Worm (Caenorhabditis elegans) whole organism, L3 larva: ENCODE results near the gene thoc-5.

ENCODE experiments used
- R02D3.7 ChIP-seq: fragments of 150-350 bp; optimal IDR thresholded peaks from 2 replicates; lab custom pipeline; 2014; ENCODE audit warnings: missing biosample characterization, missing genetic modification characterization
- ZK546.5 ChIP-seq: sonication (generic microtip); optimal IDR thresholded peaks from 2 replicates; lab custom pipeline; 2017; ENCODE audit warnings: missing biosample characterization, missing genetic modification characterization
- aly-2 ChIP-seq: fragments of 150-350 bp; optimal IDR thresholded peaks from 2 replicates; lab custom pipeline; 2014; ENCODE audit warnings: missing biosample characterization, missing genetic modification characterization
- ama-1 ChIP-seq: fragments of 150-350 bp; optimal IDR thresholded peaks from 2 replicates; lab custom pipeline; 2018
- ceh-16 ChIP-seq: sonication (generic microtip); optimal IDR thresholded peaks from 2 replicates; lab custom pipeline; 2017; ENCODE audit warnings: missing biosample characterization, missing genetic modification characterization
- ceh-82 ChIP-seq: fragments of 150-350 bp; optimal IDR thresholded peaks from 2 replicates; lab custom pipeline; 2014; ENCODE audit warnings: missing biosample characterization, missing genetic modification characterization
- ceh-9 ChIP-seq: sonication (generic microtip); optimal IDR thresholded peaks from 2 replicates; lab custom pipeline; 2018; ENCODE audit warnings: missing biosample characterization, missing genetic modification characterization
- daf-12 ChIP-seq: fragments of 150-350 bp; optimal IDR thresholded peaks from 2 replicates; lab custom pipeline; 2014; ENCODE audit warnings: missing biosample characterization, missing genetic modification reagents, missing genetic modification characterization
- egl-27 ChIP-seq: sonication (generic microtip); optimal IDR thresholded peaks from 4 replicates; lab custom pipeline; 2017; ENCODE audit warnings: missing biosample characterization, missing genetic modification reagents, missing genetic modification characterization
- egl-5 ChIP-seq: fragments of 150-350 bp; optimal IDR thresholded peaks from 2 replicates; lab custom pipeline; 2017; ENCODE audit warnings: missing biosample characterization, missing genetic modification reagents, missing genetic modification characterization, inconsistent platforms
- elt-1 ChIP-seq: fragments of 150-350 bp; optimal IDR thresholded peaks from 2 replicates; lab custom pipeline; 2014; ENCODE audit warnings: missing biosample characterization, missing genetic modification characterization
- eor-1 ChIP-seq, 2 experiments: fragments of 150-350 bp; optimal IDR thresholded peaks; 2 replicates each; lab custom pipeline; 2014 to 2018; ENCODE audit warnings: missing biosample characterization in 2 of 2, missing genetic modification characterization in 2 of 2
- fkh-10 ChIP-seq: sonication (generic microtip); optimal IDR thresholded peaks from 2 replicates; lab custom pipeline; 2017; ENCODE audit warnings: missing biosample characterization, missing genetic modification reagents, missing genetic modification characterization
- fkh-2 ChIP-seq: fragments of 150-350 bp; optimal IDR thresholded peaks from 2 replicates; lab custom pipeline; 2014; ENCODE audit warnings: missing biosample characterization, missing genetic modification reagents, missing genetic modification characterization
- fos-1 ChIP-seq: fragments of 150-350 bp; optimal IDR thresholded peaks from 2 replicates; lab custom pipeline; 2014; ENCODE audit warnings: missing biosample characterization, missing genetic modification characterization
- hmg-11 ChIP-seq: sonication (generic microtip); optimal IDR thresholded peaks from 2 replicates; lab custom pipeline; 2016; ENCODE audit warnings: missing genetic modification characterization, missing compliant biosample characterization
- jun-1 ChIP-seq: fragments of 150-350 bp; optimal IDR thresholded peaks from 2 replicates; lab custom pipeline; 2014; ENCODE audit warnings: missing biosample characterization, missing genetic modification reagents, missing genetic modification characterization
- lin-15B ChIP-seq: fragments of 150-350 bp; optimal IDR thresholded peaks from 2 replicates; lab custom pipeline; 2014; ENCODE audit warnings: missing biosample characterization, missing genetic modification characterization
- lsy-12 ChIP-seq: sonication (generic microtip); optimal IDR thresholded peaks from 2 replicates; lab custom pipeline; 2016; ENCODE audit warnings: mild to moderate bottlenecking, missing genetic modification characterization, missing compliant biosample characterization
- mml-1 ChIP-seq: fragments of 150-350 bp; sonication (generic microtip); optimal IDR thresholded peaks from 3 replicates; lab custom pipeline; 2014; ENCODE audit warnings: missing biosample characterization, missing genetic modification characterization
- nfya-1 ChIP-seq: sonication (generic microtip); optimal IDR thresholded peaks from 2 replicates; lab custom pipeline; 2017; ENCODE audit warnings: missing genetic modification characterization, mild to moderate bottlenecking, missing compliant biosample characterization, antibody characterized with exemption, moderate library complexity; ENCODE audit not compliant: insufficient read depth
- nhr-11 ChIP-seq: fragments of 150-350 bp; optimal IDR thresholded peaks from 2 replicates; lab custom pipeline; 2014; ENCODE audit warnings: missing biosample characterization, missing genetic modification characterization
- nhr-12 ChIP-seq: fragments of 150-350 bp; optimal IDR thresholded peaks from 2 replicates; lab custom pipeline; 2014; ENCODE audit warnings: missing biosample characterization, missing genetic modification characterization
- nhr-23 ChIP-seq: fragments of 150-350 bp; optimal IDR thresholded peaks from 2 replicates; lab custom pipeline; 2014; ENCODE audit warnings: missing biosample characterization, missing genetic modification reagents, missing genetic modification characterization
- nhr-237 ChIP-seq: fragments of 150-350 bp; optimal IDR thresholded peaks from 2 replicates; lab custom pipeline; 2014; ENCODE audit warnings: missing biosample characterization, missing genetic modification characterization
- nhr-25 ChIP-seq: sonication (generic microtip); optimal IDR thresholded peaks from 2 replicates; lab custom pipeline; 2017; ENCODE audit warnings: missing biosample characterization, missing genetic modification characterization
- nhr-43 ChIP-seq: sonication (generic microtip); optimal IDR thresholded peaks from 2 replicates; lab custom pipeline; 2016; ENCODE audit warnings: mild to moderate bottlenecking, missing genetic modification characterization, missing compliant biosample characterization; ENCODE audit not compliant: poor library complexity, severe bottlenecking
- nhr-67 ChIP-seq: fragments of 150-350 bp; optimal IDR thresholded peaks from 2 replicates; lab custom pipeline; 2014; ENCODE audit warnings: missing biosample characterization, missing genetic modification characterization
- nhr-76 ChIP-seq: fragments of 150-350 bp; sonication (generic microtip); optimal IDR thresholded peaks from 5 replicates; lab custom pipeline; 2014; ENCODE audit warnings: missing biosample characterization, missing genetic modification characterization
- nhr-77 ChIP-seq: fragments of 150-350 bp; optimal IDR thresholded peaks from 2 replicates; lab custom pipeline; 2014; ENCODE audit warnings: missing biosample characterization, missing genetic modification characterization
- pha-4 ChIP-seq: fragments of 150-350 bp; optimal IDR thresholded peaks from 2 replicates; lab custom pipeline; 2014; ENCODE audit warnings: missing biosample characterization, missing genetic modification reagents, missing genetic modification characterization
- pqm-1 ChIP-seq: fragments of 150-350 bp; optimal IDR thresholded peaks from 2 replicates; lab custom pipeline; 2017; ENCODE audit warnings: missing biosample characterization, missing genetic modification characterization, inconsistent platforms
- sea-2 ChIP-seq: fragments of 150-350 bp; sonication (generic microtip); optimal IDR thresholded peaks from 4 replicates; lab custom pipeline; 2014; ENCODE audit warnings: missing biosample characterization, missing genetic modification reagents, missing genetic modification characterization
- skn-1 ChIP-seq: fragments of 150-350 bp; optimal IDR thresholded peaks from 2 replicates; lab custom pipeline; 2014; ENCODE audit warnings: missing biosample characterization, missing genetic modification characterization
- snpc-4 ChIP-seq: fragments of 150-350 bp; optimal IDR thresholded peaks from 2 replicates; lab custom pipeline; 2014; ENCODE audit warnings: missing biosample characterization, missing genetic modification characterization
- unc-39 ChIP-seq: sonication (generic microtip); optimal IDR thresholded peaks from 4 replicates; lab custom pipeline; 2017; ENCODE audit warnings: missing biosample characterization, missing genetic modification characterization
- zag-1 ChIP-seq: fragments of 150-350 bp; optimal IDR thresholded peaks from 2 replicates; lab custom pipeline; 2014; ENCODE audit warnings: missing biosample characterization, missing genetic modification characterization
- ztf-11 ChIP-seq: fragments of 150-350 bp; optimal IDR thresholded peaks from 2 replicates; lab custom pipeline; 2014; ENCODE audit warnings: missing biosample characterization, missing genetic modification characterization
- ztf-4 ChIP-seq: fragments of 150-350 bp; optimal IDR thresholded peaks from 2 replicates; lab custom pipeline; 2014; ENCODE audit warnings: missing biosample characterization, missing genetic modification characterization

thoc-5 gene

ce11 chrIII:5389365-5389764 lies 40.2 kb upstream of the thoc-5 start:
- TF ChIP-seq eor-1 (tag; optimal IDR thresholded peaks at IDR 0.05; lab: Kevin White, UChicago) (no peak), egl-5 (tag; lab: Kevin White, UChicago) (no peak), ceh-82 (no peak)

- TF ChIP-seq nhr-11 (tag; lab: Kevin White, UChicago) (no peak), jun-1 (tag; lab: Kevin White, UChicago) (no peak)
Measured at ce11 chrIII:5388113-5388512, 38.9 kb upstream of the thoc-5 start.

DNA sequence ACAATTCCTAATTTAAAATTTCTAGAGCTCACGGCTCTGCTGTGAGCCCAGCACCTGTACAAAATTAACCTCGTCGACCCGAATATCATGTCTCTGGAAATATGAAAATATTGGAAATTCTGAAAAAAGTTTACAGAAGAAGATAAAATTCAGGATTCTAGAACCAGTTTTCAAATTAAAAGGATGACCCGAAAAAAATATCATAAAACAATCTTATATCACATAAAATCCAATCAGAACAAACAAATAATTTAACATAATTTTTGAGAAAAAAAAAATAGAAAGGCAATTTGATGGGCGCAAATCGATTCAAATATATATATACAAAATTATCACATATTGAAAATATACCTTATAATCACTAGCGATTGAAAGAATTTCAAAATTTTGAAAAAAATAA lies 36.1 kb upstream of the thoc-5 start, which contains the start of gene Y32H12A.7:
Y32H12A.7 (minus strand) TSS at position 101 of the 400 bp plus-strand sequence.
- TF ChIP-seq hmg-11 (tag; lab: Kevin White, UChicago) (no peak), nhr-11 (tag; lab: Kevin White, UChicago) (no peak), ceh-82 (no peak), ceh-16 (tag; lab: Kevin White, UChicago) (no peak), ztf-11 (no peak), mml-1 (no peak), eor-1 (tag; optimal IDR thresholded peaks at IDR 0.05; lab: Kevin White, UChicago) (no peak), fkh-10 (GFP tag; lab: Kevin White, UChicago) (no peak), ZK546.5 (tag; lab: Kevin White, UChicago) (no peak), nhr-76 (tag; lab: Kevin White, UChicago) (no peak), egl-5 (tag; lab: Kevin White, UChicago) (no peak), snpc-4 (no peak), aly-2 (tag; lab: Kevin White, UChicago) (no peak), daf-12 (no peak), lsy-12 (tag; lab: Kevin White, UChicago) (no peak), nhr-25 (no peak), zag-1 (no peak), ama-1 (lab: Kevin White, UChicago) (no peak)

ce11 chrIII:5382073-5382472 lies 32.9 kb upstream of the thoc-5 start, which contains the start of gene Y32H12A.6:
Gene Y32H12A.6, minus strand, starts transcription at chrIII:5382173.
- TF ChIP-seq R02D3.7 (no peak), egl-27 (tag; lab: Kevin White, UChicago) (no peak), unc-39 (no peak), nhr-12 (tag; lab: Kevin White, UChicago) (no peak), nhr-23 (tag; lab: Kevin White, UChicago) (no peak), nhr-76 (tag; lab: Kevin White, UChicago) (no peak), fkh-10 (GFP tag; lab: Kevin White, UChicago) (no peak), nhr-67 (tag; lab: Kevin White, UChicago) (no peak), hmg-11 (tag; lab: Kevin White, UChicago) (no peak), fos-1 (tag; lab: Kevin White, UChicago) (no peak), aly-2 (tag; lab: Kevin White, UChicago) (no peak), nhr-237 (tag; lab: Kevin White, UChicago) (no peak), ztf-11 (no peak), sea-2 (GFP tag; lab: Kevin White, UChicago) (no peak), lin-15B (tag; lab: Kevin White, UChicago) (no peak), nhr-77 (no peak), elt-1 (tag; lab: Kevin White, UChicago) (no peak), daf-12 (no peak), nfya-1 (tag; lab: Kevin White, UChicago) (no peak), pqm-1 (tag; lab: Kevin White, UChicago) (no peak)

ce11 chrIII:5380554-5380953 lies 31.4 kb upstream of the thoc-5 start:
- TF ChIP-seq egl-27 (tag; lab: Kevin White, UChicago) (no peak), daf-12 (no peak), eor-1 (tag; optimal IDR thresholded peaks at IDR 0.05; lab: Kevin White, UChicago) (no peak), ama-1 (lab: Kevin White, UChicago) (no peak), nhr-77 (no peak), snpc-4 (no peak), nhr-43 (tag; lab: Kevin White, UChicago) (no peak), aly-2 (tag; lab: Kevin White, UChicago) (no peak), ceh-9 (tag; lab: Kevin White, UChicago) (no peak), ceh-82 (no peak), skn-1 (tag; lab: Kevin White, UChicago) (no peak), lsy-12 (tag; lab: Kevin White, UChicago) (no peak), nhr-237 (tag; lab: Kevin White, UChicago) (no peak), pha-4 (tag; lab: Kevin White, UChicago) (no peak), R02D3.7 (no peak), fos-1 (tag; lab: Kevin White, UChicago) (no peak), lin-15B (tag; lab: Kevin White, UChicago) (no peak), fkh-2 (no peak), ztf-4 (tag; lab: Kevin White, UChicago) (no peak)
